Fruit fly (Drosophila melanogaster) whole organism, prepupa: Measurements from ENCODE around the gene Tcs5.
A peak's percentile ranks its signal among the peaks of the same experiment; 100 is the strongest.

Experiments used
- Blimp-1 ChIP-seq: fragments of 200-800 bp; sonication (Bioruptor generic); optimal IDR thresholded peaks from 3 replicates; lab custom pipeline; 2017; ENCODE audit warnings: missing biosample characterization, missing genetic modification characterization, mild to moderate bottlenecking, moderate library complexity, missing genetic modification reagents
- CG10669 ChIP-seq: fragments of 200-800 bp; sonication (Bioruptor generic); optimal IDR thresholded peaks from 3 replicates; lab custom pipeline; 2018; ENCODE audit warnings: missing biosample characterization, mild to moderate bottlenecking, missing genetic modification characterization, moderate library complexity
- CG11762 ChIP-seq: fragments of 200-800 bp; sonication (Bioruptor generic); optimal IDR thresholded peaks from 3 replicates; lab custom pipeline; 2016; ENCODE audit warnings: missing biosample characterization, missing genetic modification characterization; ENCODE audit not compliant: insufficient read depth
- CG15336 ChIP-seq: fragments of 200-800 bp; sonication (Bioruptor generic); IDR thresholded peaks from 2 replicates; pipeline ENCODE4 v1.3.6; 2022; ENCODE audit warnings: missing biosample characterization, missing genetic modification characterization
- CG1621 ChIP-seq: fragments of 200-800 bp; sonication (Bioruptor generic); optimal IDR thresholded peaks from 3 replicates; lab custom pipeline; 2018; ENCODE audit warnings: missing biosample characterization, mild to moderate bottlenecking, missing genetic modification characterization
- CG16779 ChIP-seq: fragments of 200-800 bp; sonication (Bioruptor generic); optimal IDR thresholded peaks from 3 replicates; lab custom pipeline; 2017; ENCODE audit warnings: missing biosample characterization, mild to moderate bottlenecking, missing genetic modification characterization
- CG3032 ChIP-seq: fragments of 200-800 bp; optimal IDR thresholded peaks from 2 replicates; lab custom pipeline; 2019; ENCODE audit warnings: missing biosample characterization, mild to moderate bottlenecking, missing genetic modification characterization, moderate library complexity
- CG31627 ChIP-seq: fragments of 200-800 bp; sonication (Bioruptor generic); optimal IDR thresholded peaks from 3 replicates; lab custom pipeline; 2016; ENCODE audit warnings: missing biosample characterization, missing genetic modification characterization
- CG34406 ChIP-seq: fragments of 200-800 bp; sonication (Bioruptor generic); optimal IDR thresholded peaks from 3 replicates; lab custom pipeline; 2016; ENCODE audit warnings: missing biosample characterization, missing genetic modification characterization
- CG3919 ChIP-seq: fragments of 200-800 bp; sonication (Bioruptor generic); optimal IDR thresholded peaks from 3 replicates; lab custom pipeline; 2016; ENCODE audit warnings: missing biosample characterization, missing genetic modification characterization
- CG6163 ChIP-seq: fragments of 200-800 bp; sonication (Bioruptor generic); IDR thresholded peaks from 3 replicates; pipeline ENCODE4 v1.3.6; 2022; ENCODE audit warnings: missing biosample characterization, missing genetic modification characterization
- CG6276 ChIP-seq: fragments of 200-800 bp; sonication (Bioruptor generic); optimal IDR thresholded peaks from 2 replicates; lab custom pipeline; 2017; ENCODE audit warnings: missing biosample characterization, mild to moderate bottlenecking, missing genetic modification characterization
- CG6792 ChIP-seq: fragments of 200-800 bp; sonication (Bioruptor generic); optimal IDR thresholded peaks from 3 replicates; lab custom pipeline; 2016; ENCODE audit warnings: missing biosample characterization, missing genetic modification characterization
- CG6854 ChIP-seq: fragments of 200-800 bp; sonication (Bioruptor generic); optimal IDR thresholded peaks from 2 replicates; lab custom pipeline; 2017; ENCODE audit warnings: missing biosample characterization, mild to moderate bottlenecking, missing genetic modification characterization
- CG8119 ChIP-seq: fragments of 200-800 bp; sonication (Bioruptor generic); IDR thresholded peaks from 3 replicates; pipeline ENCODE4 v1.3.6; 2022; ENCODE audit warnings: missing biosample characterization, missing genetic modification characterization
- CG8319 ChIP-seq: fragments of 200-800 bp; sonication (Bioruptor generic); optimal IDR thresholded peaks from 3 replicates; lab custom pipeline; 2016; ENCODE audit warnings: missing biosample characterization, missing genetic modification characterization
- Eip75B ChIP-seq: fragments of 200-800 bp; sonication (Bioruptor generic); optimal IDR thresholded peaks from 3 replicates; lab custom pipeline; 2016; ENCODE audit warnings: missing biosample characterization, missing genetic modification characterization
- Eip78C ChIP-seq: fragments of 200-800 bp; sonication (Bioruptor generic); peaks from one replicate; lab custom pipeline; 2016; ENCODE audit warnings: missing biosample characterization, missing genetic modification characterization
- Ets21C ChIP-seq: fragments of 200-800 bp; sonication (Bioruptor generic); optimal IDR thresholded peaks from 3 replicates; lab custom pipeline; 2016; ENCODE audit warnings: missing biosample characterization, missing genetic modification characterization
- Ets96B ChIP-seq: fragments of 200-800 bp; optimal IDR thresholded peaks from 2 replicates; lab custom pipeline; 2019; ENCODE audit warnings: missing biosample characterization, mild to moderate bottlenecking, missing genetic modification characterization, moderate library complexity
- Gug ChIP-seq: fragments of 200-800 bp; sonication (Bioruptor generic); IDR thresholded peaks from 2 replicates; pipeline ENCODE4 v1.3.6; 2022; ENCODE audit warnings: missing biosample characterization, missing genetic modification characterization
- Hr39 ChIP-seq: fragments of 200-800 bp; sonication (Bioruptor generic); optimal IDR thresholded peaks from 2 replicates; lab custom pipeline; 2016; ENCODE audit warnings: missing biosample characterization, missing genetic modification characterization
- OdsH ChIP-seq: fragments of 200-800 bp; sonication (Bioruptor generic); optimal IDR thresholded peaks from 3 replicates; lab custom pipeline; 2016; ENCODE audit warnings: missing biosample characterization, missing genetic modification characterization
- acj6 ChIP-seq: fragments of 200-800 bp; sonication (Bioruptor generic); optimal IDR thresholded peaks from 3 replicates; lab custom pipeline; 2016; ENCODE audit warnings: missing biosample characterization, missing genetic modification characterization
- cyc ChIP-seq: fragments of 200-800 bp; sonication (Bioruptor generic); optimal IDR thresholded peaks from 3 replicates; lab custom pipeline; 2016; ENCODE audit warnings: missing biosample characterization, missing genetic modification characterization
- eg ChIP-seq: fragments of 200-800 bp; sonication (Bioruptor generic); IDR thresholded peaks from 3 replicates; pipeline ENCODE4 v1.3.6; 2022; ENCODE audit warnings: missing biosample characterization, missing genetic modification characterization
- fd85E ChIP-seq: fragments of 200-800 bp; sonication (Bioruptor generic); optimal IDR thresholded peaks from 3 replicates; lab custom pipeline; 2016; ENCODE audit warnings: missing biosample characterization, missing genetic modification characterization
- fkh ChIP-seq: fragments of 200-800 bp; sonication (Bioruptor generic); optimal IDR thresholded peaks from 3 replicates; lab custom pipeline; 2017; ENCODE audit warnings: missing biosample characterization, mild to moderate bottlenecking, missing genetic modification characterization, moderate library complexity
- lz ChIP-seq: fragments of 200-800 bp; sonication (Bioruptor generic); optimal IDR thresholded peaks from 3 replicates; lab custom pipeline; 2016; ENCODE audit warnings: missing biosample characterization, missing genetic modification characterization
- pdm3 ChIP-seq: fragments of 200-800 bp; sonication (Bioruptor generic); optimal IDR thresholded peaks from 3 replicates; lab custom pipeline; 2016; ENCODE audit warnings: missing biosample characterization, missing genetic modification characterization
- salr ChIP-seq, 2 experiments: fragments of 200-800 bp; sonication (Bioruptor generic); optimal IDR thresholded peaks; 3 replicates each; lab custom pipeline; 2016 to 2018; ENCODE audit warnings: missing biosample characterization in 2 of 2, missing genetic modification characterization in 2 of 2, mild to moderate bottlenecking in 1 of 2
- spab ChIP-seq: fragments of 200-800 bp; sonication (Bioruptor generic); optimal IDR thresholded peaks from 2 replicates; lab custom pipeline; 2017; ENCODE audit warnings: missing biosample characterization, mild to moderate bottlenecking, missing genetic modification characterization, missing genetic modification reagents
- ss ChIP-seq, 2 experiments: fragments of 200-800 bp; sonication (Bioruptor generic); optimal IDR thresholded peaks; 2 replicates in 1 of 2; 3 replicates in 1 of 2; lab custom pipeline; 2017 to 2018; ENCODE audit warnings: mild to moderate bottlenecking in 2 of 2, missing biosample characterization in 2 of 2, missing genetic modification characterization in 2 of 2, moderate library complexity in 1 of 2
- topi ChIP-seq: fragments of 200-800 bp; sonication (Bioruptor generic); optimal IDR thresholded peaks from 3 replicates; lab custom pipeline; 2016; ENCODE audit warnings: missing biosample characterization, missing genetic modification characterization
- vri ChIP-seq: fragments of 200-800 bp; sonication (Bioruptor generic); optimal IDR thresholded peaks from 3 replicates; lab custom pipeline; 2016; ENCODE audit warnings: missing biosample characterization, mild to moderate bottlenecking, missing genetic modification characterization

Gene Tcs5

dm6 chr3L:5182255-5182993 lies 43.2 kb upstream of the Tcs5 start (continued):
- TF ChIP-seq CG8119 (GFP tag; lab: Robert Waterston, UW): 0 out of 3 replicates have a peak, but pooled peaks have one; percentile 21
- peak; percentile 23 for TF ChIP-seq lz (GFP tag; lab: Kevin White, UChicago)
- TF ChIP-seq CG3919 (GFP tag; lab: Kevin White, UChicago): peak; percentile 36
- TF ChIP-seq CG3032 (tag; lab: Kevin White, UChicago): peak; percentile 20
- peak; percentile 32 for TF ChIP-seq Eip75B (GFP tag; lab: Kevin White, UChicago)
- peak; percentile 7 for TF ChIP-seq cyc (GFP tag; lab: Kevin White, UChicago)
- peak; percentile 52 for TF ChIP-seq CG31627
- TF ChIP-seq spab (GFP tag; lab: Kevin White, UChicago): peak; percentile 29
- TF ChIP-seq pdm3 (GFP tag; lab: Kevin White, UChicago): peak; percentile 40
- TF ChIP-seq Eip78C: peak; percentile 86
- TF ChIP-seq ss (GFP tag; optimal IDR thresholded peaks at IDR 0.05; lab: Kevin White, UChicago): no peak
- TF ChIP-seq CG11762 (GFP tag; lab: Kevin White, UChicago): no peak
- no peak for TF ChIP-seq fkh (GFP tag; lab: Kevin White, UChicago)
- no peak for TF ChIP-seq CG6854 (GFP tag; lab: Kevin White, UChicago)
- TF ChIP-seq eg: 0 out of 3 replicates have a peak, but pooled peaks have one; percentile 28

- TF ChIP-seq Eip78C: peak; percentile 19
- no peak for TF ChIP-seq CG11762 (GFP tag; lab: Kevin White, UChicago)
- TF ChIP-seq OdsH (GFP tag; lab: Kevin White, UChicago): no peak
- TF ChIP-seq CG31627: no peak
- peak; percentile 87 for TF ChIP-seq vri (GFP tag; lab: Kevin White, UChicago)
- peak; percentile 17 for TF ChIP-seq fkh (GFP tag; lab: Kevin White, UChicago)
- no peak for TF ChIP-seq pdm3 (GFP tag; lab: Kevin White, UChicago)
- TF ChIP-seq Hr39 (GFP tag; lab: Kevin White, UChicago): no peak
- TF ChIP-seq CG16779 (tag; lab: Kevin White, UChicago): no peak
- TF ChIP-seq acj6 (GFP tag; lab: Kevin White, UChicago): no peak
- no peak for TF ChIP-seq CG1621 (tag; lab: Kevin White, UChicago)
- no peak for TF ChIP-seq Gug
- TF ChIP-seq CG8319 (GFP tag; lab: Kevin White, UChicago): no peak
- TF ChIP-seq CG6792 (GFP tag; lab: Kevin White, UChicago): no peak
- TF ChIP-seq CG10669 (GFP tag; lab: Kevin White, UChicago): no peak
- TF ChIP-seq CG3919 (GFP tag; lab: Kevin White, UChicago): no peak
- TF ChIP-seq CG6276: no peak
- no peak for TF ChIP-seq Ets21C (GFP tag; lab: Kevin White, UChicago)
- TF ChIP-seq fd85E (GFP tag; lab: Kevin White, UChicago): no peak
- TF ChIP-seq salr (GFP tag; optimal IDR thresholded peaks at IDR 0.05; lab: Kevin White, UChicago): no peak
- TF ChIP-seq Blimp-1 (GFP tag; lab: Kevin White, UChicago): no peak
Observed at dm6 chr3L:5180968-5181612, 41.9 kb upstream of the Tcs5 start.

dm6 chr3L:5180179-5180578 lies 41.0 kb upstream of the Tcs5 start:
- TF ChIP-seq fkh (GFP tag; lab: Kevin White, UChicago) (peak; percentile 89), topi (GFP tag; lab: Kevin White, UChicago) (no peak), CG15336 (GFP tag; lab: Robert Waterston, UW) (no peak), Ets96B (tag; lab: Kevin White, UChicago) (no peak), spab (GFP tag; lab: Kevin White, UChicago) (no peak), eg (0 out of 3 replicates have a peak, but pooled peaks have one; percentile 15), vri (GFP tag; lab: Kevin White, UChicago) (peak; percentile 39), CG6163 (0 out of 3 replicates have a peak, but pooled peaks have one; percentile 34), cyc (GFP tag; lab: Kevin White, UChicago) (no peak), CG34406 (GFP tag; lab: Kevin White, UChicago) (peak; percentile 5), CG6276 (no peak), Eip78C (peak; percentile 69), CG1621 (tag; lab: Kevin White, UChicago) (no peak)
